Fruit fly (Drosophila melanogaster) whole organism, adult: Measurements from ENCODE around the gene CG5953.

Source experiments
- CG33017 ChIP-seq: fragments of 200-800 bp; sonication (Bioruptor generic); optimal IDR thresholded peaks from 2 replicates; lab custom pipeline; 2018; ENCODE audit warnings: missing biosample characterization, mild to moderate bottlenecking, missing genetic modification characterization, moderate library complexity
- Clk ChIP-seq: fragments of 200-800 bp; sonication (Bioruptor generic); optimal IDR thresholded peaks from 2 replicates; lab custom pipeline; 2017; ENCODE audit warnings: missing biosample characterization, missing genetic modification characterization
- Hr96 ChIP-seq: fragments of 200-800 bp; sonication (Bioruptor generic); optimal IDR thresholded peaks from 2 replicates; lab custom pipeline; 2016; ENCODE audit warnings: missing biosample characterization, missing genetic modification characterization
- kay ChIP-seq: fragments of 200-800 bp; sonication (Bioruptor generic); peaks from one replicate; lab custom pipeline; 2016; ENCODE audit warnings: missing biosample characterization, missing genetic modification characterization, borderline replicate concordance

DNA sequence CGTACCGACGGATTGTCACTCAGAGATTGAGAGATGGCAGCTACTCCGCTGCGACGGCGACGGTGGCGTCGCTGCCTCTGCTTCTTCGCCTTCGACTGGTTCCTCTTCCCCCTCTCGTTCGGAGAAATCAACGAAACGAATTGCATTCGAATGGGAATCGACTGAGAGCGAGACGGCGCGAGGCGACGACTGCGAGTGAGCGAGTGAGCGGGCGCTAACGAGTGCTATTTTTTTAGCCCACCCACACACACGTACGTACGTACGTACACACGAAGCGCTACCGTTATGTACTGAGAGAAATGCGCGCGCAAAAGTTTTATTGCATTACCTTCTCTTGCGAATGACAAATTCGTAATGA is 47.1 kb downstream of the CG5953 start, which contains the start of gene dac:
- TF ChIP-seq CG33017 (tag; lab: Kevin White, UChicago): no peak
- no peak for TF ChIP-seq Hr96 (GFP tag; lab: Kevin White, UChicago)
- no peak for TF ChIP-seq Clk (GFP tag; lab: Kevin White, UChicago)
- no peak for TF ChIP-seq kay (GFP tag; lab: Kevin White, UChicago)
